Worm (Caenorhabditis elegans) whole organism, L4 larva: ENCODE measurements around the gene ddi-1.

Source experiments
- D1046.2 ChIP-seq: fragments of 200-800 bp; sonication (Bioruptor generic); IDR thresholded peaks from 2 replicates; pipeline ENCODE4 v1.3.6; 2022; ENCODE audit warnings: missing genetic modification characterization, missing compliant biosample characterization
- F10B5.3 ChIP-seq: sonication (generic microtip); optimal IDR thresholded peaks from 2 replicates; lab custom pipeline; 2016; ENCODE audit warnings: mild to moderate bottlenecking, missing genetic modification characterization, missing compliant biosample characterization
- F37D6.2 ChIP-seq: sonication (generic microtip); optimal IDR thresholded peaks from 2 replicates; lab custom pipeline; 2016; ENCODE audit warnings: mild to moderate bottlenecking, missing genetic modification characterization, missing compliant biosample characterization
- Y5F2A.4 ChIP-seq: fragments of 200-800 bp; sonication (Bioruptor generic); optimal IDR thresholded peaks from 2 replicates; lab custom pipeline; 2018; ENCODE audit warnings: mild to moderate bottlenecking, missing genetic modification characterization, missing compliant biosample characterization
- Y75B8A.6 ChIP-seq: fragments of 200-800 bp; sonication (Bioruptor generic); IDR thresholded peaks from 2 replicates; pipeline ENCODE4 v1.3.6; 2022; ENCODE audit warnings: missing genetic modification reagents, missing genetic modification characterization, missing compliant biosample characterization
- aha-1 ChIP-seq: fragments of 150-350 bp; peaks from one replicate; lab custom pipeline; 2014; ENCODE audit warnings: missing biosample characterization, missing genetic modification characterization
- attf-4 ChIP-seq: sonication (generic microtip); optimal IDR thresholded peaks from 3 replicates; lab custom pipeline; 2017; ENCODE audit warnings: missing biosample characterization, missing genetic modification characterization
- ceh-32 ChIP-seq: sonication (generic microtip); optimal IDR thresholded peaks from 2 replicates; lab custom pipeline; 2016; ENCODE audit warnings: mild to moderate bottlenecking, missing genetic modification characterization, missing compliant biosample characterization; ENCODE audit not compliant: poor library complexity
- ceh-82 ChIP-seq: sonication (generic microtip); optimal IDR thresholded peaks from 2 replicates; lab custom pipeline; 2017; ENCODE audit warnings: missing biosample characterization, missing genetic modification characterization
- ctbp-1 ChIP-seq: fragments of 200-800 bp; sonication (Bioruptor generic); IDR thresholded peaks from 2 replicates; pipeline ENCODE4 v1.3.6; 2022; ENCODE audit warnings: missing genetic modification reagents, missing genetic modification characterization, missing compliant biosample characterization
- daf-16 ChIP-seq, 3 experiments: sonication (generic microtip); optimal IDR thresholded peaks; 2 replicates each; lab custom pipeline; 2016 to 2017; ENCODE audit warnings: missing genetic modification characterization in 3 of 3, missing genetic modification reagents in 3 of 3, mild to moderate bottlenecking in 2 of 3, missing compliant biosample characterization in 2 of 3, missing biosample characterization in 1 of 3, moderate library complexity in 1 of 3
- dmd-6 ChIP-seq: fragments of 200-800 bp; sonication (Bioruptor generic); IDR thresholded peaks from 2 replicates; pipeline ENCODE4 v1.3.6; 2022; ENCODE audit warnings: missing genetic modification reagents, missing genetic modification characterization, missing compliant biosample characterization
- dpl-1 ChIP-seq: fragments of 150-350 bp; optimal IDR thresholded peaks from 2 replicates; lab custom pipeline; 2014; ENCODE audit warnings: missing biosample characterization, missing genetic modification reagents, missing genetic modification characterization
- dve-1 ChIP-seq: sonication (generic microtip); optimal IDR thresholded peaks from 2 replicates; lab custom pipeline; 2017; ENCODE audit warnings: antibody characterized with exemption, mild to moderate bottlenecking, missing genetic modification characterization, missing compliant biosample characterization; ENCODE audit not compliant: insufficient read depth
- egl-43 ChIP-seq: fragments of 200-800 bp; sonication (Bioruptor generic); IDR thresholded peaks from 2 replicates; pipeline ENCODE4 v1.3.6; 2022; ENCODE audit warnings: missing genetic modification reagents, missing genetic modification characterization, missing compliant biosample characterization
- hlh-11 ChIP-seq: fragments of 200-800 bp; sonication (Bioruptor generic); optimal IDR thresholded peaks from 2 replicates; lab custom pipeline; 2018; ENCODE audit warnings: mild to moderate bottlenecking, missing genetic modification characterization, missing compliant biosample characterization
- hlh-30 ChIP-seq: sonication (generic microtip); optimal IDR thresholded peaks from 2 replicates; lab custom pipeline; 2017; ENCODE audit warnings: antibody characterized with exemption, mild to moderate bottlenecking, missing genetic modification characterization, missing compliant biosample characterization; ENCODE audit not compliant: insufficient read depth
- hmg-1.1 ChIP-seq: fragments of 200-800 bp; sonication (Bioruptor generic); IDR thresholded peaks from 2 replicates; pipeline ENCODE4 v1.3.6; 2022; ENCODE audit warnings: missing genetic modification reagents, missing genetic modification characterization, missing compliant biosample characterization
- lin-38 ChIP-seq: fragments of 200-800 bp; sonication (Bioruptor generic); IDR thresholded peaks from 2 replicates; pipeline ENCODE4 v1.3.6; 2022; ENCODE audit warnings: missing genetic modification reagents, missing genetic modification characterization, missing compliant biosample characterization
- lin-39 ChIP-seq: fragments of 150-350 bp; optimal IDR thresholded peaks from 2 replicates; lab custom pipeline; 2014; ENCODE audit warnings: missing biosample characterization, missing genetic modification reagents, missing genetic modification characterization
- lsy-2 ChIP-seq, 2 experiments: fragments of 150-350 bp in 1 of 2; sonication (generic microtip) in 1 of 2; optimal IDR thresholded peaks; 2 replicates each; lab custom pipeline; 2014 to 2017; ENCODE audit warnings: missing biosample characterization in 2 of 2, missing genetic modification characterization in 2 of 2
- mdt-29 ChIP-seq: fragments of 200-800 bp; sonication (Bioruptor generic); IDR thresholded peaks from 2 replicates; pipeline ENCODE4 v1.3.6; 2022; ENCODE audit warnings: missing genetic modification reagents, missing genetic modification characterization, missing compliant biosample characterization
- mep-1 ChIP-seq: fragments of 150-350 bp; sonication (generic microtip); optimal IDR thresholded peaks from 3 replicates; lab custom pipeline; 2014; ENCODE audit warnings: missing biosample characterization, missing genetic modification characterization
- nhr-25 ChIP-seq: sonication (generic microtip); optimal IDR thresholded peaks from 2 replicates; lab custom pipeline; 2017; ENCODE audit warnings: missing genetic modification characterization, mild to moderate bottlenecking, missing compliant biosample characterization, antibody characterized with exemption, moderate library complexity, borderline replicate concordance; ENCODE audit not compliant: insufficient read depth
- nhr-28 ChIP-seq: fragments of 150-350 bp; optimal IDR thresholded peaks from 2 replicates; lab custom pipeline; 2014; ENCODE audit warnings: missing biosample characterization, missing genetic modification characterization
- nhr-42 ChIP-seq: fragments of 200-800 bp; sonication (Bioruptor generic); IDR thresholded peaks from 2 replicates; pipeline ENCODE4 v1.3.6; 2022; ENCODE audit warnings: missing genetic modification characterization, missing compliant biosample characterization
- nhr-48 ChIP-seq: sonication (generic microtip); optimal IDR thresholded peaks from 2 replicates; lab custom pipeline; 2016; ENCODE audit warnings: mild to moderate bottlenecking, missing genetic modification characterization, missing compliant biosample characterization
- nhr-6 ChIP-seq: fragments of 150-350 bp; optimal IDR thresholded peaks from 2 replicates; lab custom pipeline; 2014; ENCODE audit warnings: missing biosample characterization, missing genetic modification characterization
- set-16 ChIP-seq: fragments of 200-800 bp; sonication (Bioruptor generic); IDR thresholded peaks from 2 replicates; pipeline ENCODE4 v1.3.6; 2022; ENCODE audit warnings: missing genetic modification reagents, missing genetic modification characterization, missing compliant biosample characterization
- snpc-1.2 ChIP-seq: fragments of 200-800 bp; sonication (Bioruptor generic); IDR thresholded peaks from 2 replicates; pipeline ENCODE4 v1.3.6; 2022; ENCODE audit warnings: missing genetic modification reagents, missing genetic modification characterization, missing compliant biosample characterization
- spr-3 ChIP-seq: fragments of 200-800 bp; sonication (Bioruptor generic); optimal IDR thresholded peaks from 2 replicates; lab custom pipeline; 2018; ENCODE audit warnings: mild to moderate bottlenecking, missing genetic modification characterization, missing compliant biosample characterization
- tra-1 ChIP-seq: fragments of 200-800 bp; sonication (Bioruptor generic); IDR thresholded peaks from 2 replicates; pipeline ENCODE4 v1.3.6; 2022; ENCODE audit warnings: missing genetic modification reagents, missing genetic modification characterization, missing compliant biosample characterization
- unc-62 ChIP-seq, 3 experiments: fragments of 150-350 bp in 1 of 3; sonication (generic microtip); optimal IDR thresholded peaks in 2 of 3; peaks in 1 of 3; 1 replicate in 1 of 3; 2 replicates in 2 of 3; lab custom pipeline; 2014 to 2017; ENCODE audit warnings: missing biosample characterization in 3 of 3, missing genetic modification characterization in 3 of 3, missing genetic modification reagents in 3 of 3, missing genotype in 1 of 3
- zip-11 ChIP-seq: fragments of 200-800 bp; sonication (Bioruptor generic); IDR thresholded peaks from 2 replicates; pipeline ENCODE4 v1.3.6; 2022; ENCODE audit warnings: missing genetic modification characterization, missing compliant biosample characterization
- ztf-11 ChIP-seq: fragments of 150-350 bp; optimal IDR thresholded peaks from 2 replicates; lab custom pipeline; 2014; ENCODE audit warnings: missing biosample characterization, missing genetic modification characterization
- ztf-7 ChIP-seq: fragments of 150-350 bp; optimal IDR thresholded peaks from 2 replicates; lab custom pipeline; 2014; ENCODE audit warnings: missing biosample characterization, missing genetic modification characterization

Gene ddi-1

DNA sequence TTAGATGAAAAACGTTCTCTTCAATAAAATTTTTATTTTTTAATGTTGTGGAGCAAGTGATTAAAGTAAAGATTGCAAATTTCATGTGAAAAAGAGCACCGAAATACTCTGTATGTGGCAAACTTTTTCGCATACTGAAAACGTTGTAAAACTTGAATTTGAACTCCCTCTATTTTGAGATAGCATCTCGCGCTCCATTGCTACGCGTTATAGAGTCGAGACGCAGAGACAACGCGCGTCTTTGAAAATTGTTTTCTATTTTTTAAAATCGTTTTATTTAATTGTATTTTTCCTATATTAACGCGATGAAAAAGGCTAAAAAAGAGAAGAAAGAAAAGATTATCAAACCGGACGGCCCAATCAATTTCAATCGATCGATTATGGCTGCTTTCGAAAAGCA lies 25.9 kb downstream of the ddi-1 start, which contains the start of gene fan-1:
fan-1 (plus strand) TSS at position 78 of the 400 bp plus-strand sequence.
- no peak for TF ChIP-seq hlh-11 (tag; lab: Kevin White, UChicago)
- no peak for TF ChIP-seq dmd-6
- peak; percentile 28 for TF ChIP-seq mep-1 (tag; lab: Kevin White, UChicago)
- no peak for TF ChIP-seq ztf-7 (tag; lab: Kevin White, UChicago)
- TF ChIP-seq F10B5.3, result no peak
- TF ChIP-seq nhr-6, result peak; percentile 53
- peak; percentile 60 for TF ChIP-seq dve-1
- TF ChIP-seq lin-38, result peak; percentile 91
- no peak for TF ChIP-seq nhr-28 (tag; lab: Kevin White, UChicago)
- no peak for TF ChIP-seq spr-3 (GFP tag; lab: Kevin White, UChicago)
- peak in 1 of 2 experiments; percentile 70 for TF ChIP-seq lsy-2 (tag; optimal IDR thresholded peaks at IDR 0.05; lab: Kevin White, UChicago)
- TF ChIP-seq nhr-48, result no peak
- TF ChIP-seq hlh-30 (tag; lab: Kevin White, UChicago), result peak; percentile 19
- peak; percentile 2 for TF ChIP-seq F37D6.2 (tag; lab: Kevin White, UChicago)
- peak; percentile 57; the same call in 1 of the 2 replicates for TF ChIP-seq snpc-1.2
- TF ChIP-seq dpl-1 (GFP tag; lab: Kevin White, UChicago), result peak; percentile 94
- peak; percentile 51 for TF ChIP-seq hmg-1.1 (GFP tag; lab: Robert Waterston, UW)
- TF ChIP-seq ctbp-1 (GFP tag; lab: Robert Waterston, UW), result no peak
- TF ChIP-seq D1046.2 (GFP tag; lab: Robert Waterston, UW), result no peak
- TF ChIP-seq egl-43 (GFP tag; lab: Robert Waterston, UW), result no peak
- peak in 1 of 2 experiments; percentile 79 for TF ChIP-seq unc-62 (GFP tag; optimal IDR thresholded peaks at IDR 0.05 in 1 of 2; lab: Kevin White, UChicago)
- no peak for TF ChIP-seq unc-62 (tag; optimal IDR thresholded peaks at IDR 0.05; lab: Kevin White, UChicago)
- TF ChIP-seq nhr-42 (GFP tag; lab: Robert Waterston, UW), result 0 out of 2 replicates have a peak, but pooled peaks have one; percentile 30
- no peak for TF ChIP-seq lin-39

DNA sequence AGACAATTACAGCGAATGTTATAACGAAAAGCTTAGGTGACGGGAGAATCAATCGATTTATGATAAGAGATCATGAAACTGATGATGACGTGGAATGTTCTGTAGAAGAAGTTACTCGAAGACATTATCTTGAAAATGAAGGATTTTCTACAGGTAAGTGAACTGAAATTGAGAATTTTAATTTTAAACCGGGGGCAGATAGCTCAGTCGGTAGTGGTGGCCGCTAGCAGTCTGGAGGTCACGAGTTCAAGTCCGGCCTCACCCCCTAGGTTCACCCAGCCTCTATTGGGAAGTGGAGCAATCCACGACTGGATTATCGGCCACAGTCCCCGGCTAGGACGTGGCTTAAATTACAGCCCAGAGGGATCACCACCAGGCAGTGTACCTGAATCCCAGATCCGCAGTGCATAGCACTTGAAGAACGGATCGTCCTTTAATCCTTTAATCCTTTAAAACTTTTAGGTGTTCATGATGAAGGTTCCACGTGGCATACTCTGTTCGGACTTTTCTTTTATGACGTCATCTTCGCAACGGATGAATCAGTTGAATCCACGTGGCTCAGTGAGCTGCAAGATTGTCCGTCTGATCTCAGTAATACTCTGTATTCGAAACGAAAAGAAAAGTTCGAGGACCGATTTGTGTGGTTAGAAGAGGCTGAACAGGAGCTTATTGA lies 28.8 kb downstream of the ddi-1 start:
- TF ChIP-seq set-16 (GFP tag; lab: Robert Waterston, UW) (peak; percentile 11; the same call in 1 of the 2 replicates), snpc-1.2 (peak; percentile 59; the same call in 1 of the 2 replicates)

- TF ChIP-seq ztf-11 (tag; lab: Kevin White, UChicago) (no peak), mdt-29 (0 out of 2 replicates have a peak, but pooled peaks have one; percentile 18), tra-1 (GFP tag; lab: Robert Waterston, UW) (no peak), daf-16 (GFP tag; optimal IDR thresholded peaks at IDR 0.05; lab: Kevin White, UChicago) (no peak), daf-16 (tag; optimal IDR thresholded peaks at IDR 0.05; lab: Kevin White, UChicago) (peak; percentile 79), Y75B8A.6 (GFP tag; lab: Robert Waterston, UW) (no peak), lin-38 (no peak), nhr-42 (GFP tag; lab: Robert Waterston, UW) (0 out of 2 replicates have a peak, but pooled peaks have one; percentile 15), lsy-2 (tag; optimal IDR thresholded peaks at IDR 0.05; lab: Kevin White, UChicago) (no peak), Y5F2A.4 (GFP tag; lab: Kevin White, UChicago) (no peak), ceh-32 (tag; lab: Kevin White, UChicago) (no peak), nhr-25 (tag; lab: Kevin White, UChicago) (no peak), aha-1 (tag; lab: Kevin White, UChicago) (no peak), hlh-11 (tag; lab: Kevin White, UChicago) (peak; percentile 11), zip-11 (GFP tag; lab: Robert Waterston, UW) (no peak), dve-1 (peak; percentile 1), attf-4 (tag; lab: Kevin White, UChicago) (no peak), ceh-82 (tag; lab: Kevin White, UChicago) (no peak)
These were observed 29.4 kb downstream of the ddi-1 start for ce11 chrIV:6552036-6552435.
